Worm (Caenorhabditis elegans): Measurements from ENCODE around the gene uda-1.
A peak's percentile ranks its signal among the peaks of the same experiment; 100 is the strongest.
"Not testable (repeated sequence)": the region's sequence is repeated elsewhere in the genome, so short reads cannot be mapped to it uniquely, and the experiment has no call there.

The uda-1 gene

ce11 chrV:10004048-10004761 is at the start of gene uda-1:
uda-1 (plus strand) TSS chrV:10004755.
- TF ChIP-seq ztf-29 (GFP tag; IDR thresholded peaks at IDR 0.05); flt-1 (GFP tag; IDR thresholded peaks at IDR 0.05); klf-2 (GFP tag; conservative IDR thresholded peaks at IDR 0.05): not testable (repeated sequence)

ce11 chrV:9958231-9958630 is 46.3 kb upstream of the uda-1 start, which contains the start of gene anmt-3:
anmt-3 (minus strand) TSS chrV:9958331.
- TF ChIP-seq T22C8.4 (GFP tag; IDR thresholded peaks at IDR 0.05) (no peak), ztf-23 (GFP tag; IDR thresholded peaks at IDR 0.05) (no peak), klf-2 (GFP tag; conservative IDR thresholded peaks at IDR 0.05) (no peak), cog-1 (tag; optimal IDR thresholded peaks at IDR 0.05) (no peak), med-1 (GFP tag; optimal IDR thresholded peaks at IDR 0.05; ENCODE audit: insufficient read depth) (no peak)

- TF ChIP-seq ztf-23 (GFP tag; IDR thresholded peaks at IDR 0.05) (no peak), flt-1 (GFP tag; IDR thresholded peaks at IDR 0.05) (no peak), cog-1 (tag; optimal IDR thresholded peaks at IDR 0.05) (no peak), ztf-29 (GFP tag; IDR thresholded peaks at IDR 0.05) (no peak), ref-1 (GFP tag; conservative IDR thresholded peaks at IDR 0.05) (no peak), klf-2 (GFP tag; conservative IDR thresholded peaks at IDR 0.05) (no peak), med-1 (GFP tag; optimal IDR thresholded peaks at IDR 0.05; ENCODE audit: insufficient read depth) (no peak), T22C8.4 (GFP tag; IDR thresholded peaks at IDR 0.05) (no peak), tab-1 (GFP tag; IDR thresholded peaks at IDR 0.05) (no peak)
These were observed 45.9 kb upstream of the uda-1 start for ce11 chrV:9958654-9959053.

- TF ChIP-seq ref-1 (GFP tag; conservative IDR thresholded peaks at IDR 0.05) (no peak), ztf-23 (GFP tag; IDR thresholded peaks at IDR 0.05) (no peak), tab-1 (GFP tag; IDR thresholded peaks at IDR 0.05) (no peak), klf-2 (GFP tag; conservative IDR thresholded peaks at IDR 0.05) (no peak), flt-1 (GFP tag; IDR thresholded peaks at IDR 0.05) (no peak), ztf-29 (GFP tag; IDR thresholded peaks at IDR 0.05) (no peak), T22C8.4 (GFP tag; IDR thresholded peaks at IDR 0.05) (no peak), med-1 (GFP tag; optimal IDR thresholded peaks at IDR 0.05; ENCODE audit: insufficient read depth) (no peak), cog-1 (tag; optimal IDR thresholded peaks at IDR 0.05) (no peak)
These were observed 44.2 kb upstream of the uda-1 start, which contains the start of gene T07C12.10 for ce11 chrV:9960376-9960775. T07C12.10 (minus strand) TSS chrV:9960476.

DNA sequence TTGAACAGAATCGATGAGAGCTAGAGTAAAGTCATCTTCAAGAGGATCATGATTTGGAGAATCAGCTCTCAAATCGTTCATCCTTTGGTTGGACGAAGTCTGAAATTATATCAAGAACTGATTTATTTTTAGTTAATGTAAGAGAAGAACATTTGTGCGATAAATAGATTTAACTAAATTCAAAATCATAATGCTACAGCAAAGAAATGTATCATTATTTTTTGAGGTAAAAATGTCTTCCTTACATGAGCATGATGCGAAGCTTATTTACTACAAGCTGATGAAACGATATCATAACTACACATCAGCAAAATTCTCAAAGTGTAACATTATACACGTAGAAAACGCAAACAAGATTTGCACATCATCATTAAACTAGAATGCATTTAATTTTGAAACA is 42.2 kb upstream of the uda-1 start, which contains the start of gene madf-4:
TSS of gene madf-4 (minus strand) at position 101 of the 400 bp plus-strand sequence.
- TF ChIP-seq ztf-29 (GFP tag; IDR thresholded peaks at IDR 0.05) (no peak), med-1 (GFP tag; optimal IDR thresholded peaks at IDR 0.05; ENCODE audit: insufficient read depth) (no peak), klf-2 (GFP tag; conservative IDR thresholded peaks at IDR 0.05) (no peak), tab-1 (GFP tag; IDR thresholded peaks at IDR 0.05) (no peak), T22C8.4 (GFP tag; IDR thresholded peaks at IDR 0.05) (no peak), ref-1 (GFP tag; conservative IDR thresholded peaks at IDR 0.05) (no peak), flt-1 (GFP tag; IDR thresholded peaks at IDR 0.05) (no peak), ztf-23 (GFP tag; IDR thresholded peaks at IDR 0.05) (no peak), cog-1 (tag; optimal IDR thresholded peaks at IDR 0.05) (no peak)

ce11 chrV:9962916-9963315 is 41.6 kb upstream of the uda-1 start:
- TF ChIP-seq klf-2 (GFP tag; conservative IDR thresholded peaks at IDR 0.05) (no peak), cog-1 (tag; optimal IDR thresholded peaks at IDR 0.05) (no peak), flt-1 (GFP tag; IDR thresholded peaks at IDR 0.05) (0 out of 2 replicates have a peak, but pooled peaks have one; percentile 9)

DNA sequence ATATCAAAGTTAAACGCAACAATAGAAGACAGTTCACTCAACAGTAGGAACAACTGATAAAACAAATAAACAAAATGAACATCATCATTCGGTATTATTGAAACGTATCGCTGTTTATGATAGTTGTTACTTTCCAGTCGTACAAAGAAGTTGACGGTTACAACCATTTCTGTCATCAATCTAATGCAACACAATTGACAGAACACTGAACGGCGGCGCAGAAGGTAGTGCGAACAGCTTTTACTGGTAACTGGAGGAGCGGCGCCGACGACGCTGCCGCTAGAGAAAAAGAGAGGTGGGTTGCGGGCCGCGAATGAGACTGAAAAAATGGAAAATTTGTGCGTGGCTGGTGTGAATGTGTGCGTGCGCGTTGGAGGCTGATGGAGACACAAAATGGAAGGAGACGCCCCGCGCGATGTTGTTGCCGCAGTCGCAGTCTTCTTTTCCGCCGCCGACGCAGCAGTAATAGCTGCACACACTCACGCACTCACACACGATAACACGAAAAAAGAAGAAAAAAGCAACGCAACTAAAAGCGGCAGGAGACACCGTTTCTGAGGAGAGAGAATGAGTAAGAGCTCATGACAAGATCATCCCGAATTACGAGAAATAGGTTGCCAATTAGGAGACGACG is 40.3 kb upstream of the uda-1 start:
- TF ChIP-seq ref-1 (GFP tag; conservative IDR thresholded peaks at IDR 0.05): no peak
- no peak for TF ChIP-seq med-1 (GFP tag; optimal IDR thresholded peaks at IDR 0.05; ENCODE audit: insufficient read depth)
- TF ChIP-seq klf-2 (GFP tag; conservative IDR thresholded peaks at IDR 0.05): no peak
- no peak for TF ChIP-seq cog-1 (tag; optimal IDR thresholded peaks at IDR 0.05)
- TF ChIP-seq T22C8.4 (GFP tag; IDR thresholded peaks at IDR 0.05): no peak
- no peak for TF ChIP-seq tab-1 (GFP tag; IDR thresholded peaks at IDR 0.05)
- TF ChIP-seq ztf-29 (GFP tag; IDR thresholded peaks at IDR 0.05): no peak
- TF ChIP-seq flt-1 (GFP tag; IDR thresholded peaks at IDR 0.05): no peak
- no peak for TF ChIP-seq ztf-23 (GFP tag; IDR thresholded peaks at IDR 0.05)

- no peak for TF ChIP-seq ztf-23 (GFP tag; IDR thresholded peaks at IDR 0.05)
- no peak for TF ChIP-seq tab-1 (GFP tag; IDR thresholded peaks at IDR 0.05)
- TF ChIP-seq flt-1 (GFP tag; IDR thresholded peaks at IDR 0.05): no peak
- no peak for TF ChIP-seq ztf-29 (GFP tag; IDR thresholded peaks at IDR 0.05)
- TF ChIP-seq cog-1 (tag; optimal IDR thresholded peaks at IDR 0.05): no peak
These were observed 38.7 kb upstream of the uda-1 start for ce11 chrV:9965891-9966290.

DNA sequence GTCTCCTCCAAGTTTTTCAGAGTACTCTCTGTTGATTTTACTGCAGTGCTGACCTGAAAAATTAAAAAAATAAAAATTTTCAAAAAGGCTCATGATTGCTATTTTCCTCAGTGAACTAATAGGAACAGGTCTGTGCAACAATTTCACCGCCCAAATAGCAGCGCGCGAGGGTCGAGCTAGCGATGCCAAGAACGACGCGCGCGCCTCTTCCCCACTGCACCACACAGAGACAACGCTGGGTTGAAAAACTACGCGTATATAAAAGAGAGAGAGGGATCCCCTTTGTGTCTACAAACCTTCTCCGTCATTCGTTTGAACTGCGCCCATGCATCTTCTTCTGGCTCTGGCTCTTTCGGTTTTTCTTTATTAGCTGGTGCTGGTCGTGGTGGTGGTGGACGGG is 34.4 kb upstream of the uda-1 start:
- TF ChIP-seq cog-1 (tag; optimal IDR thresholded peaks at IDR 0.05) (peak; percentile 85), T22C8.4 (GFP tag; IDR thresholded peaks at IDR 0.05) (peak; percentile 92), klf-2 (GFP tag; conservative IDR thresholded peaks at IDR 0.05) (peak; percentile 95), ztf-29 (GFP tag; IDR thresholded peaks at IDR 0.05) (peak; percentile 88), ref-1 (GFP tag; conservative IDR thresholded peaks at IDR 0.05) (peak; percentile 87), flt-1 (GFP tag; IDR thresholded peaks at IDR 0.05) (peak; percentile 97), med-1 (GFP tag; optimal IDR thresholded peaks at IDR 0.05; ENCODE audit: insufficient read depth) (peak; percentile 70), ztf-23 (GFP tag; IDR thresholded peaks at IDR 0.05) (peak; percentile 97), tab-1 (GFP tag; IDR thresholded peaks at IDR 0.05) (peak; percentile 96)

DNA sequence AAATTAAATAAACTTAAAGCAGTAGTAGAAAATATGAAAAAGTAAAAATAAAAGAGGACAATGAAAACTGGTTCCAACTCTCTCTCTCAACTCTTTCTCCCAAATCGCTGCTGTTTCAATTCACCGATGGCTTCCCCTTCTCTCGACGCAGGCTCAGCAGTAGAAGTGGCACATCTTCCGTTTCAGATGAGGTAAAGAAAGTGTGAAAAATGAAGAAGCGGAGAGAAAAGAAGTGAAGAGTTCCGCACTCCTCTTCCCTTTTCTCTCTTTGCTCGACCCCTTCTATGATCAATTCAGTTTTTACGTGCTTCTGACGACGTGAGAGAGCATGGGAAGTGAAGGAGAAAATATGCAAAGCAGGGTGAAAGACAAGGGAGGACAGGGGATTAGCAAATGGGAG is 30.3 kb upstream of the uda-1 start:
- TF ChIP-seq tab-1 (GFP tag; IDR thresholded peaks at IDR 0.05): no peak

Data from whole organism, midembryonic.